Fruit fly (Drosophila melanogaster) whole organism, embryonic: Measurements from ENCODE around the gene TBC1D16.

Source experiments
- CrebB ChIP-seq: fragments of 200-800 bp; sonication (Bioruptor generic); optimal IDR thresholded peaks from 3 replicates; lab custom pipeline; 2018; ENCODE audit warnings: missing biosample characterization, mild to moderate bottlenecking, missing genetic modification characterization
- kni ChIP-seq: fragments of 200-800 bp; sonication (Bioruptor generic); optimal IDR thresholded peaks from 3 replicates; lab custom pipeline; 2017; ENCODE audit warnings: mild to moderate bottlenecking, missing biosample characterization, missing genetic modification reagents, missing genetic modification characterization

DNA sequence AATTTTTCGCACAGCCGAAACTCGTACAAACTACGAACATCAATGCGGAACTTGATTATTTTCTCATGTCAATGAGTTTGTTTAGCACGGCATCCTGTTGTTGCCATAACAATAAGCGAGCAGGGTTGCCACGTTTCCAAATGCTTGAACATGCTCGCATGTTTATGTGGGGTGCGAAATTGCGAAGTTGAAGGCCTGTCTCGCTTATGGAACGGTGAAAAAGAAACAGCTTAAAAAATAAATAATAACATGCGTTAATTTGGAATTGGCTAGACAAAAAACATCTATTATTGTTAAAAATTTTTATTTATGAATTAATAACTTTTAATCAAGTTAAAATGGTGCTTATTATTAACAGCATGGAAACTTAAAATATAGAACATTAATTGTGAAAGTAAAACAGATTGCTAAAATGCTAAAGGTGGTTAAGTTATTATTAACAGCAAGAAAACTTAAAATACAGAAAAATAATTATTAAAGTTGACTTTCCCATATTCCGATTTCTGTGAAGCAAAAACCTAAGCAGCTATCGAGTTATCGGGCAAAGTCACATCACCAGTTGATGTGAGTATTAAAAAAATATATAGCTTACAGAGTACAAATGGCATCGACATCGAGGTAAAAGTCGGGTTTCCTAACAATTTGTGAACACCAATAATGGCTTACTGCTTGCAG is 4.5 kb downstream of the TBC1D16 start, which contains the start of the genes Bug22 and TfIIB:
- TF ChIP-seq kni, result no peak
- TF ChIP-seq CrebB (tag; lab: Kevin White, UChicago), result peak; percentile 14
